Fruit fly (Drosophila melanogaster): Measurements from ENCODE around the gene RpS13.

RpS13 gene

dm6 chr2L:8333185-8333584 is 31.3 kb downstream of the RpS13 start (continued):
- TF ChIP-seq HLH4C (GFP tag; IDR thresholded peaks at IDR 0.05; ENCODE audit: partially characterized antibody) (no peak), Dip2 (GFP tag; IDR thresholded peaks at IDR 0.05) (no peak), CG34224 (GFP tag; IDR thresholded peaks at IDR 0.05; ENCODE audit: partially characterized antibody) (no peak), mam (GFP tag; optimal IDR thresholded peaks at IDR 0.05) (no peak), CG6683 (GFP tag; optimal IDR thresholded peaks at IDR 0.05) (no peak), Bdp1 (GFP tag; optimal IDR thresholded peaks at IDR 0.05) (no peak), kni (GFP tag; optimal IDR thresholded peaks at IDR 0.05) (no peak), pzg (GFP tag; optimal IDR thresholded peaks at IDR 0.05) (no peak), CoRest (tag; optimal IDR thresholded peaks at IDR 0.05) (peak; percentile 20), sens-2 (GFP tag; IDR thresholded peaks at IDR 0.05) (no peak), dimm (GFP tag; IDR thresholded peaks at IDR 0.05) (no peak), CG10565 (GFP tag; optimal IDR thresholded peaks at IDR 0.05) (no peak), CG7271 (tag; optimal IDR thresholded peaks at IDR 0.05) (no peak), grn (GFP tag; optimal IDR thresholded peaks at IDR 0.05) (no peak), Dek (tag; optimal IDR thresholded peaks at IDR 0.05) (no peak), az2 (GFP tag; optimal IDR thresholded peaks at IDR 0.05) (no peak), CG30020 (tag; optimal IDR thresholded peaks at IDR 0.05) (no peak), peb (GFP tag; IDR thresholded peaks at IDR 0.05) (no peak), CG12391 (tag; optimal IDR thresholded peaks at IDR 0.05) (no peak), HmgD (GFP tag; optimal IDR thresholded peaks at IDR 0.05) (no peak), Xbp1 (GFP tag; optimal IDR thresholded peaks at IDR 0.05) (no peak), HLH54F (GFP tag; optimal IDR thresholded peaks at IDR 0.05) (no peak), ro (GFP tag; IDR thresholded peaks at IDR 0.05) (no peak)

dm6 chr2L:8328526-8329097 is 35.9 kb downstream of the RpS13 start:
- TF ChIP-seq CG4424 (GFP tag; optimal IDR thresholded peaks at IDR 0.05): no peak
- peak; percentile 51 for TF ChIP-seq gem (tag; optimal IDR thresholded peaks at IDR 0.05)
- TF ChIP-seq Trl (optimal IDR thresholded peaks at IDR 0.05): peak; percentile 34 to 47
- TF ChIP-seq Trl (GFP tag; optimal IDR thresholded peaks at IDR 0.05): no peak
- peak; percentile 72 for TF ChIP-seq CG34376 (GFP tag; optimal IDR thresholded peaks at IDR 0.05)
- peak; percentile 13 for TF ChIP-seq Med (GFP tag)
- peak; percentile 24; the same call in 1 of the 2 replicates for TF ChIP-seq CG13287 (GFP tag; IDR thresholded peaks at IDR 0.05; ENCODE audit: partially characterized antibody)
- no peak for TF ChIP-seq Hmx (GFP tag; optimal IDR thresholded peaks at IDR 0.05)
- no peak for TF ChIP-seq Hey (tag; optimal IDR thresholded peaks at IDR 0.05)
- TF ChIP-seq CG32767 (GFP tag; IDR thresholded peaks at IDR 0.05): no peak
- peak; percentile 56 for TF ChIP-seq Deaf1 (tag; optimal IDR thresholded peaks at IDR 0.05)
- peak; percentile 93 for TF ChIP-seq chinmo (GFP tag; IDR thresholded peaks at IDR 0.05; ENCODE audit: partially characterized antibody)

- no peak for TF ChIP-seq Kr (GFP tag; optimal IDR thresholded peaks at IDR 0.05)
- TF ChIP-seq pzg (GFP tag; optimal IDR thresholded peaks at IDR 0.05): no peak
- no peak for TF ChIP-seq Fer2 (tag; optimal IDR thresholded peaks at IDR 0.05)
- TF ChIP-seq bsh (GFP tag; optimal IDR thresholded peaks at IDR 0.05): no peak
- TF ChIP-seq Elba2 (GFP tag; optimal IDR thresholded peaks at IDR 0.05): no peak
- no peak for TF ChIP-seq CG13894 (tag; optimal IDR thresholded peaks at IDR 0.05)
- no peak for TF ChIP-seq CG2712 (tag; optimal IDR thresholded peaks at IDR 0.05)
- TF ChIP-seq wor (GFP tag; IDR thresholded peaks at IDR 0.05): no peak
- no peak for TF ChIP-seq Nf-YB (GFP tag; optimal IDR thresholded peaks at IDR 0.05)
- no peak for TF ChIP-seq gro (GFP tag; optimal IDR thresholded peaks at IDR 0.05)
- no peak for TF ChIP-seq Dip2 (GFP tag; IDR thresholded peaks at IDR 0.05)
- TF ChIP-seq her (GFP tag; optimal IDR thresholded peaks at IDR 0.05): no peak
- TF ChIP-seq CG4328 (GFP tag; optimal IDR thresholded peaks at IDR 0.05): no peak
- no peak for TF ChIP-seq croc (GFP tag; conservative IDR thresholded peaks at IDR 0.05)
- TF ChIP-seq corto (GFP tag; optimal IDR thresholded peaks at IDR 0.05): no peak
- no peak for TF ChIP-seq Dad (GFP tag; optimal IDR thresholded peaks at IDR 0.05)
- TF ChIP-seq dati (GFP tag; IDR thresholded peaks at IDR 0.05): no peak
These were observed 36.6 kb downstream of the RpS13 start for dm6 chr2L:8327783-8328327.

Measured in whole organism, embryonic.